Worm (Caenorhabditis elegans) whole organism, late embryonic: ENCODE data around the gene F13D12.3.

Experiments
- C38D4.7 ChIP-seq: fragments of 200-800 bp; sonication (Bioruptor generic); optimal IDR thresholded peaks from 2 replicates; lab custom pipeline; 2018; ENCODE audit warnings: mild to moderate bottlenecking, missing genetic modification characterization, moderate library complexity, missing compliant biosample characterization
- K02D7.2 ChIP-seq: sonication (generic microtip); optimal IDR thresholded peaks from 2 replicates; lab custom pipeline; 2017; ENCODE audit warnings: mild to moderate bottlenecking, missing genetic modification characterization, missing compliant biosample characterization
- T23F11.4 ChIP-seq: fragments of 200-800 bp; sonication (Bioruptor generic); optimal IDR thresholded peaks from 2 replicates; lab custom pipeline; 2018; ENCODE audit warnings: mild to moderate bottlenecking, missing genetic modification characterization, missing compliant biosample characterization
- Y22D7AL.16 ChIP-seq: sonication (generic microtip); optimal IDR thresholded peaks from 2 replicates; lab custom pipeline; 2016; ENCODE audit warnings: missing genetic modification characterization, missing compliant biosample characterization
- ceh-18 ChIP-seq: sonication (generic microtip); optimal IDR thresholded peaks from 2 replicates; lab custom pipeline; 2016; ENCODE audit warnings: missing genetic modification characterization, missing compliant biosample characterization
- ceh-19 ChIP-seq: fragments of 200-800 bp; sonication (Bioruptor generic); optimal IDR thresholded peaks from 2 replicates; lab custom pipeline; 2018; ENCODE audit warnings: mild to moderate bottlenecking, missing genetic modification characterization, missing compliant biosample characterization
- ceh-30 ChIP-seq: fragments of 150-350 bp; optimal IDR thresholded peaks from 2 replicates; lab custom pipeline; 2014; ENCODE audit warnings: missing biosample characterization, missing genetic modification characterization
- ceh-31 ChIP-seq: sonication (generic microtip); optimal IDR thresholded peaks from 2 replicates; lab custom pipeline; 2016; ENCODE audit warnings: missing genetic modification characterization, missing compliant biosample characterization
- ceh-45 ChIP-seq: fragments of 200-800 bp; sonication (Bioruptor generic); IDR thresholded peaks from 2 replicates; pipeline ENCODE4 v1.3.6; 2022; ENCODE audit warnings: missing genetic modification reagents, missing genetic modification characterization, missing compliant biosample characterization
- ceh-6 ChIP-seq: fragments of 200-800 bp; sonication (Bioruptor generic); optimal IDR thresholded peaks from 2 replicates; lab custom pipeline; 2018; ENCODE audit warnings: mild to moderate bottlenecking, missing genetic modification characterization, missing compliant biosample characterization
- ceh-9 ChIP-seq: sonication (generic microtip); optimal IDR thresholded peaks from 2 replicates; lab custom pipeline; 2016; ENCODE audit warnings: mild to moderate bottlenecking, missing genetic modification characterization, inconsistent platforms, missing compliant biosample characterization
- che-1 ChIP-seq: sonication (generic microtip); optimal IDR thresholded peaks from 2 replicates; lab custom pipeline; 2016; ENCODE audit warnings: mild to moderate bottlenecking, missing genetic modification characterization, missing compliant biosample characterization
- elt-2 ChIP-seq: sonication (generic microtip); optimal IDR thresholded peaks from 2 replicates; lab custom pipeline; 2016; ENCODE audit warnings: missing genetic modification reagents, missing genetic modification characterization, missing compliant biosample characterization
- elt-4 ChIP-seq: sonication (generic microtip); optimal IDR thresholded peaks from 2 replicates; lab custom pipeline; 2016; ENCODE audit warnings: missing genetic modification characterization, missing compliant biosample characterization
- hlh-13 ChIP-seq: fragments of 200-800 bp; sonication (Bioruptor generic); optimal IDR thresholded peaks from 2 replicates; lab custom pipeline; 2018; ENCODE audit warnings: mild to moderate bottlenecking, missing genetic modification characterization, missing compliant biosample characterization
- hlh-8 ChIP-seq: sonication (generic microtip); optimal IDR thresholded peaks from 2 replicates; lab custom pipeline; 2016; ENCODE audit warnings: missing genotype, missing genetic modification characterization, missing compliant biosample characterization
- nfya-1 ChIP-seq: sonication (generic microtip); optimal IDR thresholded peaks from 2 replicates; lab custom pipeline; 2017; ENCODE audit warnings: missing genetic modification characterization, mild to moderate bottlenecking, missing compliant biosample characterization, antibody characterized with exemption, moderate library complexity
- nhr-232 ChIP-seq: sonication (generic microtip); optimal IDR thresholded peaks from 2 replicates; lab custom pipeline; 2016; ENCODE audit warnings: missing genetic modification characterization, missing compliant biosample characterization
- npax-4 ChIP-seq: sonication (generic microtip); optimal IDR thresholded peaks from 2 replicates; lab custom pipeline; 2016; ENCODE audit warnings: missing genetic modification characterization, missing compliant biosample characterization
- pag-3 ChIP-seq: sonication (generic microtip); optimal IDR thresholded peaks from 2 replicates; lab custom pipeline; 2016; ENCODE audit warnings: missing compliant biosample characterization, missing genetic modification characterization, borderline replicate concordance
- pat-9 ChIP-seq: fragments of 200-800 bp; sonication (Bioruptor generic); optimal IDR thresholded peaks from 2 replicates; lab custom pipeline; 2018; ENCODE audit warnings: mild to moderate bottlenecking, missing genetic modification characterization, moderate library complexity, missing compliant biosample characterization
- pax-1 ChIP-seq: fragments of 150-350 bp; optimal IDR thresholded peaks from 2 replicates; lab custom pipeline; 2014; ENCODE audit warnings: missing biosample characterization, missing genetic modification characterization
- pha-4 ChIP-seq: fragments of 150-350 bp; optimal IDR thresholded peaks from 2 replicates; lab custom pipeline; 2018; ENCODE audit warnings: missing biosample characterization, missing genetic modification reagents, missing genetic modification characterization
- ref-2 ChIP-seq: sonication (generic microtip); optimal IDR thresholded peaks from 2 replicates; lab custom pipeline; 2016; ENCODE audit warnings: missing genetic modification characterization, missing compliant biosample characterization
- rnt-1 ChIP-seq: sonication (generic microtip); optimal IDR thresholded peaks from 2 replicates; lab custom pipeline; 2016; ENCODE audit warnings: missing genetic modification characterization, missing compliant biosample characterization
- sox-4 ChIP-seq: sonication (generic microtip); optimal IDR thresholded peaks from 2 replicates; lab custom pipeline; 2017; ENCODE audit warnings: mild to moderate bottlenecking, missing genetic modification characterization, inconsistent platforms, missing compliant biosample characterization
- tbx-2 ChIP-seq: sonication (generic microtip); optimal IDR thresholded peaks from 2 replicates; lab custom pipeline; 2016; ENCODE audit warnings: missing genetic modification characterization, missing compliant biosample characterization
- tbx-7 ChIP-seq: sonication (generic microtip); optimal IDR thresholded peaks from 2 replicates; lab custom pipeline; 2016; ENCODE audit warnings: missing genotype, missing genetic modification characterization, missing compliant biosample characterization
- unc-55 ChIP-seq: sonication (generic microtip); optimal IDR thresholded peaks from 2 replicates; lab custom pipeline; 2017; ENCODE audit warnings: missing biosample characterization, missing genetic modification reagents, missing genetic modification characterization
- unc-86 ChIP-seq: sonication (generic microtip); optimal IDR thresholded peaks from 2 replicates; lab custom pipeline; 2016; ENCODE audit warnings: missing genetic modification characterization, missing compliant biosample characterization
- ztf-16 ChIP-seq: sonication (generic microtip); optimal IDR thresholded peaks from 2 replicates; lab custom pipeline; 2017; ENCODE audit warnings: missing genetic modification characterization, missing compliant biosample characterization

Gene F13D12.3

DNA sequence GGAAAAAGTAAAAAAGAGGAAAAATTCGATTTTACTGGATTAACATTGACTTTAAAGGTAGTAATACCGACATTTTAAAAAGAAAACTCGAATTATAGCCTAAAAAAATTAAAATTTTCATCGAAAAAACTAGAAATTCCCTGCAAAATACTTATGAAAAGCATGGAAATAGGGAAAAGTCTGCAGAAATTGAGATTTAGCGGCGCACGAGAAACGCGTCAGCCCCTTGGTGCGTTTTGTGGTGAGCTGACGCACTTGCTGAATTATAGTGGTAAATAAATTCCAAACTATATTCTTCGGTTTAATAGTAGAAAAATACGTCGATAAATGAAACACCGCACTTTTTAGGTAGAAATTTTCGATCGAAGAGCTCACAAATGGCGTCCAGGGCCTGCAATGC, 25.8 kb upstream of the F13D12.3 start:
- TF ChIP-seq pag-3 (tag; lab: Kevin White, UChicago) (no peak), ceh-30 (no peak), ref-2 (tag; lab: Kevin White, UChicago) (no peak), ceh-45 (GFP tag; lab: Robert Waterston, UW) (no peak), ceh-31 (tag; lab: Kevin White, UChicago) (peak; percentile 56), unc-86 (peak; percentile 18), nfya-1 (tag; lab: Kevin White, UChicago) (peak; percentile 37), K02D7.2 (no peak), ceh-9 (tag; lab: Kevin White, UChicago) (no peak), ztf-16 (peak; percentile 1), npax-4 (tag; lab: Kevin White, UChicago) (no peak), Y22D7AL.16 (tag; lab: Kevin White, UChicago) (no peak), rnt-1 (peak; percentile 18), ceh-6 (GFP tag; lab: Kevin White, UChicago) (peak; percentile 1), elt-2 (tag; lab: Kevin White, UChicago) (no peak), ceh-18 (tag; lab: Kevin White, UChicago) (peak; percentile 14), che-1 (tag; lab: Kevin White, UChicago) (peak; percentile 8), T23F11.4 (GFP tag; lab: Kevin White, UChicago) (no peak), tbx-2 (tag; lab: Kevin White, UChicago) (peak; percentile 14), pat-9 (tag; lab: Kevin White, UChicago) (peak; percentile 25), nhr-232 (tag; lab: Kevin White, UChicago) (no peak), sox-4 (tag; lab: Kevin White, UChicago) (peak; percentile 22)
- TF ChIP-seq, all 69 proteins: peak for 11

DNA sequence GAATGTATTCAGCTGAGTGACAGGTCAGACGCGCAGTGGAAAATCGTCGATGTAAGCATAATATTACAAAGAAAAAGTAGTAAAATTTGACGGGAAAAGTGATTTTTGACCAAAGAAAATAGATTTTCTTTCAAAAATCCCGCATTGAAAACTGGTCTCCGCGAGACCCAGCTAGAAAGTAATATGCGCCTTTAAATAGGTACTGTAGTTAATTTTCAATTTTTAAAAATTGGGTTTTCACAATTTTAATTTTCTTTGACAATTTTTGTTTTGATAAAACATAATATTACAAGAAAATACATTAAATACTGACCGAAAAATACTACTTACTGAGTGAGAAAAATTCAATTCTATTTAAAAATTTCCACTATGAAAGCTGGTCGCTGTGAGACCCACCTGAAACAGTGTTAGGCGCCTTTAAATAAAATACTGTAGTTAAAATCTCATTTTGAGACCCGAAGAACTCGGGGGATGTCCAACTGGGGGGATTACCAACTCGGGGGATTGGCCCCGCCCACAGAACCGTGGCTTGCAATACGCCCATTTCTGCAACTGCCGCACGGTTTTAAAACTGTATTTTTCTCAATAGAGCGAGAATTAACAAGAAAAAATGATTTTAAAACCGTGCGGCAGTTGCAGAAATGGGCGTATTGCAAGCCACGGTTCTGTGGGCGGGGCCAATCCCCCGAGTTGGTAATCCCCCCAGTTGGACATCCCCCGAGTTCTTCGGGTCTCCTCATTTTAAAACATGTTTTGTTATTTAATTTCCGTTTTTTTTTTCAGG, 24.8 kb upstream of the F13D12.3 start, which contains the start of gene tars-1:
TSS of gene tars-1 (minus strand) at position 497 of the 784 bp plus-strand sequence.
- peak; percentile 20 for TF ChIP-seq unc-55 (GFP tag; lab: Kevin White, UChicago)

DNA sequence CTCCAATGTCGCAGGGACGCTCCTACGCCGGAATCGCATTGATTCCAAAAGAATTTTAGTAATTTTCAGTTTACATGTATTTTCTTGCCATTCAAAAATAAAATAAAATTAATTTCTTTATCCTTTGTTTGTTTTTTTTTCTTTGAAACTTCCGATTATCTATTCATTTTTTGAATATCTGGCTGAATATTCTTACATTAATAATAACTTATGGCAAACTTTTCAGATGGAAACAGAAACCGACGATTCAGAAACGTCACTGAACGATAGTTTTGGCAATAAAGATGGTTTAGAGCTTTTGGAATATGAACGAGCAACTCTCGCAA, 24.3 kb upstream of the F13D12.3 start, which contains the start of gene xpf-1:
TSS of gene xpf-1 (plus strand) at position 227 of the 326 bp plus-strand sequence.
- TF ChIP-seq K02D7.2, result no peak
- TF ChIP-seq, all 69 proteins: peak for 0

DNA sequence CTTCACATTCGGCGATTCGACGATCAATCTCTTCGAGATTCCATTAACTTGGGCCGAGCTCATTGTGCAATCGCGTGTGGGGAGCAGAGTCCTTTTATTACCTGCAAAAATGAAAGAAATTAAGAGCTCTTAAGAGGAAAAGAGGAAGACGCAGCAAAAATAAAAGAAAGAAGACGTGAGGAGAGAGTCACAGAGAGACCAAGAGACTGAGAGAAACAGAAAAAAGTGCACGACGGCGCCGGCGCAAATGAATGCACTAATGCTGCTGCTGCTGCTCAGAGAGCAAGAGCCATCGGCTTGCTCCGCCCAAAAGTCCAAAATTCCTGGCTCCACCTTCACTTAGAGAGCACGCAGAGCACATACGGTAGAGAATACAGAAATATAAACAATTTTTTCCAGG, 20.0 kb upstream of the F13D12.3 start, which contains the start of gene inos-1:
TSS of gene inos-1 (minus strand) at position 101 of the 400 bp plus-strand sequence.
- TF ChIP-seq pax-1 (tag; lab: Kevin White, UChicago) (no peak), hlh-8 (tag; lab: Kevin White, UChicago) (no peak), ceh-19 (GFP tag; lab: Kevin White, UChicago) (no peak), hlh-13 (GFP tag; lab: Kevin White, UChicago) (no peak), C38D4.7 (no peak), ref-2 (tag; lab: Kevin White, UChicago) (no peak), tbx-7 (tag; lab: Kevin White, UChicago) (no peak), ceh-45 (GFP tag; lab: Robert Waterston, UW) (no peak)

DNA sequence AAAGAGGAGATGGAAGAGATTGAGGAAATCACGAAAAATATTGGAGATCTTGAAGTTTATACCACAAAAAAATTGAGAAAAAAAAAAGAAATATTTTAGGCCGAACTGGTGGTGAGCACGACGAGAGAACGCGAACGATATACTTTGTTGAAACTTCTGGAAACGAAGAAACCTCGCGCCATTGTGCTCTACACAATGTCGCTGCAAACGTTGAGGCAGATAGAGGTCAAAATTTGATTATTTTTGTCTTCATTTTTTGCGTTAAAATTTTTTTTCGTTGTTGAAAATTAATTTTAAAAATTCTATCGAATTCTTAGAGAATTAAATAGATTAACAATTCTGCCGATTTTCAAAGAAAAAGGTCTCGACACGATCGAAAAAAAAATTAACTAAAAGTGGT, 19.6 kb upstream of the F13D12.3 start:
- TF ChIP-seq ceh-30 (no peak), npax-4 (tag; lab: Kevin White, UChicago) (no peak), T23F11.4 (GFP tag; lab: Kevin White, UChicago) (no peak), elt-4 (no peak), pat-9 (tag; lab: Kevin White, UChicago) (no peak), pha-4 (no peak), tbx-2 (tag; lab: Kevin White, UChicago) (no peak), ceh-19 (GFP tag; lab: Kevin White, UChicago) (no peak)
